Fruit fly (Drosophila melanogaster) whole organism, wandering third instar larva: ENCODE data around the gene ergic53.

Experiments used
- Abd-B ChIP-seq: fragments of >200 bp; optimal IDR thresholded peaks from 2 replicates; lab custom pipeline; 2017; ENCODE audit warnings: missing biosample characterization, missing genetic modification characterization
- CG9705 ChIP-seq: fragments of 200-800 bp; sonication (Bioruptor generic); optimal IDR thresholded peaks from 2 replicates; lab custom pipeline; 2018; ENCODE audit warnings: missing biosample characterization, mild to moderate bottlenecking, missing genetic modification characterization
- CrebA ChIP-seq: fragments of 200-800 bp; sonication (Bioruptor generic); optimal IDR thresholded peaks from 2 replicates; lab custom pipeline; 2016; ENCODE audit warnings: missing biosample characterization, mild to moderate bottlenecking, missing genetic modification characterization, borderline replicate concordance
- Dfd ChIP-seq: fragments of >200 bp; optimal IDR thresholded peaks from 2 replicates; lab custom pipeline; 2017; ENCODE audit warnings: missing biosample characterization, missing genetic modification characterization
- Dif ChIP-seq: fragments of 200-275, 200-300 bp; sonication (Bioruptor generic); optimal IDR thresholded peaks from 2 replicates; lab custom pipeline; 2018; ENCODE audit warnings: missing biosample characterization, missing genetic modification characterization; ENCODE audit not compliant: partially characterized antibody
- GATAd ChIP-seq: sonication (Bioruptor generic); optimal IDR thresholded peaks from 2 replicates; lab custom pipeline; 2016; ENCODE audit warnings: missing biosample characterization, missing genetic modification characterization
- HLH106 ChIP-seq: fragments of 200-800 bp; optimal IDR thresholded peaks from 3 replicates; lab custom pipeline; 2019; ENCODE audit warnings: missing biosample characterization, mild to moderate bottlenecking, missing genetic modification characterization, moderate library complexity
- Hnf4 ChIP-seq: fragments of 200-800 bp; sonication (Bioruptor generic); optimal IDR thresholded peaks from 2 replicates; lab custom pipeline; 2016; ENCODE audit warnings: missing biosample characterization, mild to moderate bottlenecking, missing genetic modification characterization
- Hr83 ChIP-seq: fragments of 200-300 bp; sonication (Bioruptor generic); optimal IDR thresholded peaks from 2 replicates; lab custom pipeline; 2016; ENCODE audit warnings: missing biosample characterization, mild to moderate bottlenecking, missing genetic modification characterization, moderate library complexity; ENCODE audit not compliant: poor library complexity, severe bottlenecking
- Jra ChIP-seq: sonication (Bioruptor generic); optimal IDR thresholded peaks from 2 replicates; lab custom pipeline; 2016; ENCODE audit warnings: missing biosample characterization, missing genetic modification characterization
- Mio ChIP-seq: sonication (Bioruptor generic); optimal IDR thresholded peaks from 2 replicates; lab custom pipeline; 2016; ENCODE audit warnings: missing biosample characterization, missing genetic modification characterization
- Myc ChIP-seq: fragments of >200 bp; optimal IDR thresholded peaks from 2 replicates; lab custom pipeline; 2017
- N ChIP-seq: fragments of >200 bp; optimal IDR thresholded peaks from 2 replicates; lab custom pipeline; 2018; ENCODE audit warnings: missing biosample characterization, missing external identifiers, missing genetic modification characterization
- OdsH ChIP-seq: fragments of 200-800 bp; sonication (Bioruptor generic); optimal IDR thresholded peaks from 2 replicates; lab custom pipeline; 2016; ENCODE audit warnings: missing biosample characterization, mild to moderate bottlenecking, missing genetic modification characterization
- Rel ChIP-seq, 2 experiments: fragments of 200-800 bp; sonication (Bioruptor generic) in 1 of 2; optimal IDR thresholded peaks; 2 replicates in 1 of 2; 3 replicates in 1 of 2; lab custom pipeline; 2016 to 2019; ENCODE audit warnings: mild to moderate bottlenecking in 2 of 2, missing biosample characterization in 2 of 2, missing genetic modification characterization in 2 of 2, moderate library complexity in 1 of 2
- Vsx2 ChIP-seq: fragments of 200-300, 225-300 bp; sonication (Bioruptor generic); optimal IDR thresholded peaks from 2 replicates; lab custom pipeline; 2018; ENCODE audit warnings: missing biosample characterization, missing genetic modification characterization; ENCODE audit not compliant: partially characterized antibody
- br ChIP-seq: fragments of 200-800 bp; sonication (Bioruptor generic); optimal IDR thresholded peaks from 2 replicates; lab custom pipeline; 2016; ENCODE audit warnings: missing biosample characterization, missing genetic modification characterization
- brk ChIP-seq: fragments of 200-800 bp; sonication (Bioruptor generic); optimal IDR thresholded peaks from 2 replicates; lab custom pipeline; 2016; ENCODE audit warnings: missing biosample characterization, mild to moderate bottlenecking, missing genetic modification characterization
- dl ChIP-seq, 2 experiments: fragments of 175-275, 200-275 bp in 1 of 2; fragments of 200-275 bp in 1 of 2; sonication (Bioruptor generic); optimal IDR thresholded peaks; lab custom pipeline; 2018; ENCODE audit warnings: mild to moderate bottlenecking in 2 of 2, missing biosample characterization in 2 of 2, missing genetic modification characterization in 2 of 2, moderate library complexity in 2 of 2; ENCODE audit not compliant: partially characterized antibody in 2 of 2, insufficient read depth in 1 of 2
- dmrt93B ChIP-seq: fragments of 200-800 bp; sonication (Bioruptor generic); optimal IDR thresholded peaks from 2 replicates; lab custom pipeline; 2018; ENCODE audit warnings: missing biosample characterization, mild to moderate bottlenecking, missing genetic modification characterization
- dsf ChIP-seq: sonication (Bioruptor generic); optimal IDR thresholded peaks from 2 replicates; lab custom pipeline; 2016; ENCODE audit warnings: missing biosample characterization, missing genetic modification characterization, borderline replicate concordance
- foxo ChIP-seq, 2 experiments: fragments of 200-800 bp; sonication (Bioruptor generic); optimal IDR thresholded peaks; 2 replicates in 1 of 2; 3 replicates in 1 of 2; lab custom pipeline; 2016 to 2017; ENCODE audit warnings: missing biosample characterization in 2 of 2, missing genetic modification characterization in 2 of 2
- h ChIP-seq: fragments of 200-800 bp; sonication (Bioruptor generic); optimal IDR thresholded peaks from 3 replicates; lab custom pipeline; 2016; ENCODE audit warnings: missing biosample characterization, mild to moderate bottlenecking, missing genetic modification characterization
- jim ChIP-seq: fragments of 175-275, 200-325 bp; sonication (Bioruptor generic); optimal IDR thresholded peaks from 2 replicates; lab custom pipeline; 2016; ENCODE audit warnings: missing biosample characterization, mild to moderate bottlenecking, missing genetic modification characterization
- psq ChIP-seq: fragments of 200-800 bp; sonication (Bioruptor generic); optimal IDR thresholded peaks from 3 replicates; lab custom pipeline; 2017; ENCODE audit warnings: missing biosample characterization, mild to moderate bottlenecking, missing genetic modification characterization, moderate library complexity
- rgr ChIP-seq: fragments of 200-800 bp; sonication (Bioruptor generic); optimal IDR thresholded peaks from 3 replicates; lab custom pipeline; 2016; ENCODE audit warnings: missing biosample characterization, mild to moderate bottlenecking, missing genetic modification characterization
- sage ChIP-seq: fragments of 200-800 bp; sonication (Bioruptor generic); optimal IDR thresholded peaks from 2 replicates; lab custom pipeline; 2016; ENCODE audit warnings: missing biosample characterization, mild to moderate bottlenecking, missing genetic modification characterization
- sv ChIP-seq: fragments of 200-800 bp; sonication (Bioruptor generic); optimal IDR thresholded peaks from 3 replicates; lab custom pipeline; 2016; ENCODE audit warnings: missing biosample characterization, missing genetic modification characterization
- tai ChIP-seq: sonication (Bioruptor generic); optimal IDR thresholded peaks from 2 replicates; lab custom pipeline; 2016; ENCODE audit warnings: missing biosample characterization, missing genetic modification characterization
- usp ChIP-seq: fragments of >200 bp; optimal IDR thresholded peaks from 2 replicates; lab custom pipeline; 2017; ENCODE audit warnings: missing biosample characterization, missing genetic modification characterization

The ergic53 gene

DNA sequence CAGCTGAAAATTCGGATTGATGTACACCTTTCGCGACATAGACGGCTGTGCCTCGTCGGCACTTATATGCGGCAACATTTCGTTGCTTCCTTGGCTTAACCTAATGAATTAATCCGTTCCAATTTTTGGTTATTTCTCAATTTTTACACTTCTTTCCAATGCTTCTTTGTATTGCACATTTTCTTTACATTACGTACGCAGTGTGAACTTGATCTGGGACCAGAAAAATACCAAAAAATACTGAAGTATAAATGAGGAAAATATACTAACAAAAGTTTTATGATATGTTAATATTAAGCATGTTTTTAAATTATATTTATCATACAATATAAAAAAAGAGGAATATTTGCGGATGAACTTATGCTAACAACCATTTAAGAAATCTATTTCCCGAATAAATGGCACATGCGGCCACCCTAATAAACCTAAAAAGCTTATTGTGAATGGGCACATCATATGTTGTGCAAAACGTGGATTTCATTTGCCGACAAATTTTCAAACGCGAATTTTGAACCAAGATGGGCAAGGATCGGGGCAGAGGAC lies 25.1 kb upstream of the ergic53 start, which contains the start of the genes ZC3H3 and Pus7:
TSS of gene ZC3H3 (minus strand) at position 197 of the 543 bp plus-strand sequence.
TSS of gene Pus7 (plus strand) at position 437 of the 543 bp plus-strand sequence.
- peak; percentile 33 for TF ChIP-seq psq
- no peak for TF ChIP-seq Hr83 (GFP tag; lab: Kevin White, UChicago)
- TF ChIP-seq Myc: peak; percentile 35
- TF ChIP-seq Jra (GFP tag; lab: Kevin White, UChicago): no peak
- TF ChIP-seq HLH106 (tag; lab: Kevin White, UChicago): peak; percentile 3

- TF ChIP-seq Hr83 (GFP tag; lab: Kevin White, UChicago) (no peak), tai (GFP tag; lab: Kevin White, UChicago) (no peak), Dif (GFP tag; lab: Kevin White, UChicago) (peak; percentile 46)
Observed at dm6 chr3L:8512428-8512827, 22.3 kb upstream of the ergic53 start, which contains the start of gene CG6765. Gene CG6765, plus strand, starts transcription at chr3L:8512767.

DNA sequence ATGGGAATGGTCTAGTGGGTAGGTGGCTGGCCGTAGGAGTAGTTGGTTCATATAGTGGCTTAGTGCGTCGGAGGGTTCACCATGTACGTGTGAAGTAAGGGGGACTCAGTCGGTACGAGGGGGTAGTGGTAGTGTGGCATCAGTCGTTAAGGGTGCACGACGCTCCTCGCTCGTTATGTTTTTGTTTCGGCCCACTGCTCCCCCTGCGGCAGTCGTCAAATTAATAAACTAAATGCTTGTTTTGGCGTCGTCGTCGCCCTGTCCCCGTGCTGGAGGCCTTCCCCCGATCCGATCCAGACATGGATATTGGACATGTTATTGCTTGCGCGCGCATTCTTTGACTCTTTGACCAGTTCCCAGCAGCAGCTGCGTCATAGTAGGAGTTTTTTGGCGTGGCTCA lies 21.5 kb upstream of the ergic53 start:
- TF ChIP-seq Vsx2 (GFP tag; lab: Kevin White, UChicago) (no peak), Mio (GFP tag; lab: Kevin White, UChicago) (no peak), Hr83 (GFP tag; lab: Kevin White, UChicago) (no peak), usp (no peak), Myc (no peak), jim (GFP tag; lab: Kevin White, UChicago) (no peak), Dfd (GFP tag; lab: Kevin White, UChicago) (no peak), HLH106 (tag; lab: Kevin White, UChicago) (no peak), Hnf4 (GFP tag; lab: Kevin White, UChicago) (no peak), Rel (GFP tag; optimal IDR thresholded peaks at IDR 0.05; lab: Kevin White, UChicago) (no peak), Rel (tag; optimal IDR thresholded peaks at IDR 0.05; lab: Kevin White, UChicago) (no peak), GATAd (GFP tag; lab: Kevin White, UChicago) (no peak), Jra (GFP tag; lab: Kevin White, UChicago) (no peak), N (no peak), Abd-B (GFP tag; lab: Kevin White, UChicago) (no peak), OdsH (GFP tag; lab: Kevin White, UChicago) (no peak), dsf (GFP tag; lab: Kevin White, UChicago) (no peak), h (GFP tag; lab: Kevin White, UChicago) (no peak), rgr (no peak), CG9705 (GFP tag; lab: Kevin White, UChicago) (no peak)
- TF ChIP-seq, all 38 proteins: peak for 0

dm6 chr3L:8514768-8515167 lies 20.0 kb upstream of the ergic53 start, which contains the start of gene CG6683:
Gene CG6683, minus strand, starts transcription at chr3L:8514921.
- TF ChIP-seq Myc: peak; percentile 63
- TF ChIP-seq dmrt93B: no peak
- TF ChIP-seq Dfd (GFP tag; lab: Kevin White, UChicago): no peak
- TF ChIP-seq, all 38 proteins: peak for 1

- no peak for TF ChIP-seq CrebA (GFP tag; lab: Kevin White, UChicago)
- peak in 1 of 2 experiments; percentile 81 for TF ChIP-seq foxo (GFP tag; optimal IDR thresholded peaks at IDR 0.05; lab: Kevin White, UChicago)
- TF ChIP-seq sage: peak; percentile 28
- TF ChIP-seq N: no peak
- TF ChIP-seq usp: no peak
- TF ChIP-seq dl (GFP tag; optimal IDR thresholded peaks at IDR 0.05; lab: Kevin White, UChicago; ENCODE audit: insufficient read depth in 1 of 2, partially characterized antibody in 2 of 2): peak in 1 of 2 experiments; percentile 20
- TF ChIP-seq Dif (GFP tag; lab: Kevin White, UChicago): peak; percentile 60
- no peak for TF ChIP-seq br (GFP tag; lab: Kevin White, UChicago)
- TF ChIP-seq Rel (GFP tag; optimal IDR thresholded peaks at IDR 0.05; lab: Kevin White, UChicago): peak; percentile 94
- peak; percentile 3 for TF ChIP-seq Rel (tag; optimal IDR thresholded peaks at IDR 0.05; lab: Kevin White, UChicago)
- no peak for TF ChIP-seq sv (GFP tag; lab: Kevin White, UChicago)
- TF ChIP-seq Dfd (GFP tag; lab: Kevin White, UChicago): no peak
- peak; percentile 6 for TF ChIP-seq rgr
- TF ChIP-seq Hr83 (GFP tag; lab: Kevin White, UChicago): no peak
- peak; percentile 77 for TF ChIP-seq brk
Observed at dm6 chr3L:8518516-8519087, 16.2 kb upstream of the ergic53 start, which contains the start of gene GstO3. Gene GstO3, plus strand, starts transcription at chr3L:8518885.
